Fruit fly (Drosophila melanogaster): Measurements from ENCODE around the gene gudu.

gudu gene

DNA sequence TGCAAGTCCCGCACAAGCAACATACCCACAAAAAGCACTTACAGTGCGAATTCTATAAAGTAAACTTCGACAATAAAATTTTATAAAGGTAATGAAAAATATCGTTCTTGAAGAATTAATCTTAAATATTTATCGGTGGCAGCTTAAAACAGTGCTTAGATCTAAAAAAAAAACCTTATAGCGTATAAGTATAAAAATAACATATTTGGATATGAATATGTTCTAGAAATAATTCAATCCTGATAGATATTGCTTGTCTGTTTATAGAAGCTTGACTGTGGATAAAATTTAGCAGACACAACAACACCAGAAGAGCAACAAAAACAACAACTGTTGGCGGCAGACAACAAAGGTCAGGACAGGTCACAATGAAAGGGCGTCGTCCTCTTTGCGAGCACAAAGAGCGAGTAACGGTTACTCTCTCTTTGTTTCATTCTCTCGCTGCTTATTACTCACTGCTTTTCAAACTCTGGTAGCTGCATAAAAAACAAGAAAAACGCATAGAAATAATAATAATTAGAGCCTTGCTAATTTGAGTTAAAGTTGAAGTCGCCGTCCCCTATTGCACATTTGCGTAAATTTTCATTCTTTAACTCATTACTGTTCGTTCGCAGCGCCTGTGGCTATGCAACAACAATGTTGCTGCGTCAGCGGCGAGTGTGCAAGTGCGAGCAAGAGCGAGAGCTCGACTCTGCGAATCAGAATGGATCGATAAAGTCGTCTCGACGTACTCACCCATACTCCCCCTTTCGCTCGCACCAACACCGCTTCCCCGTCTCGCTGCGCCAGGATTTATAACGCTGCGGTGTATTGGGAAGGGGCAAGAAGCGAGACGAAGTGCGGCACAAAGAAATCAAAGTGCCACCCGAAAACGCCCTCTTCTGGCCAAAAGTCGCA is 31.3 kb downstream of the gudu start:
- no peak for TF ChIP-seq Dll (optimal IDR thresholded peaks at IDR 0.05)
- TF ChIP-seq EcR (GFP tag; optimal IDR thresholded peaks at IDR 0.05), result peak; percentile 38 to 85
- TF ChIP-seq usp (GFP tag; optimal IDR thresholded peaks at IDR 0.05), result no peak
- TF ChIP-seq CG8478 (optimal IDR thresholded peaks at IDR 0.05), result no peak

DNA sequence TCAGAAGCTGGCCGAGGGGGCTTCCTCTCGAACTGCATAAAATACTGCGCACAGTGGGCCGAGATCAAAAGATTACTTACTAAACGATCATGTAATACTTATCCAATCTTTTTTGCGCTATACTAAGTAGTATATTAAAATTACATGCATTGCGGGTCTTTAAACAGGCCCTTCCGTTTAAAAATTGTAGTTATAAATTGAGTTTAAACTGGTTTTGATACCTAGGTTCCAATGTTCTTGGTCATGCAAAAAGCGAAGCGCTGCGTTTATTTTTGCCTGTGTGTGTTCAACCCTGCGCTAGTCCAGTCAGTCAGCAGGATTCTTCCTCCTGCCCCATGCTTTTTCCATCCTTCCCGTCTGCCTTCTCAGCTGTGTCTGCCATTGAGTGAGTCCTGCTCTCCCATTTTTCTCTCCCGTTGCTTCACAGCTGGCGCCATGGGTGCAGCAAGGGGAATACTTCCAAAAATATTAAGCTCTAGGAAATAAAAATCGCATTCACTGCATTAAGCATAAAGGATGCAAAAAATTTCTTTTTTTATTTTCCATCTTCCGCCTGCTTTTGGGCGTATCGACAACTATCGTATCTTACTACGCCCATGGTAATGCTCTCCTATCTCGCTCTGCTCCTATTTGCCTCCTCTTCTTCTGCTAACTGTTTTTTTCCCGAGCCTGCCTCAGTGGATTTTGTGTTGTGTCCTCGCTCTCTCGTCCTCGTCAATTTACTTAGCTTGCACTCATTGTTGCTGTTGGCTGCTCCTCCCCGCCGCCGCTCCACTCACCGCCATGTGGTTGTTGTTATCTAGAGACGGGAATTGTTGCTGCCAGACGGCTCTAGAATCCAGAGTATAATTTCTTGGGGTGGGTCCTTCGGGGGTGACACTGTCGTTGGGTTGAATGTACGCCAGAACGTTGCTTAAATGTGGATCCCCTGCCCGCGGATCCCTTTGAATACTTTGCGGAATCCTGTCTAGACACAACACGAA is 32.3 kb downstream of the gudu start:
- TF ChIP-seq pan (optimal IDR thresholded peaks at IDR 0.05) (no peak), psq (optimal IDR thresholded peaks at IDR 0.05) (no peak), EcR (GFP tag; optimal IDR thresholded peaks at IDR 0.05) (peak in 1 of 2 experiments; percentile 8)

DNA sequence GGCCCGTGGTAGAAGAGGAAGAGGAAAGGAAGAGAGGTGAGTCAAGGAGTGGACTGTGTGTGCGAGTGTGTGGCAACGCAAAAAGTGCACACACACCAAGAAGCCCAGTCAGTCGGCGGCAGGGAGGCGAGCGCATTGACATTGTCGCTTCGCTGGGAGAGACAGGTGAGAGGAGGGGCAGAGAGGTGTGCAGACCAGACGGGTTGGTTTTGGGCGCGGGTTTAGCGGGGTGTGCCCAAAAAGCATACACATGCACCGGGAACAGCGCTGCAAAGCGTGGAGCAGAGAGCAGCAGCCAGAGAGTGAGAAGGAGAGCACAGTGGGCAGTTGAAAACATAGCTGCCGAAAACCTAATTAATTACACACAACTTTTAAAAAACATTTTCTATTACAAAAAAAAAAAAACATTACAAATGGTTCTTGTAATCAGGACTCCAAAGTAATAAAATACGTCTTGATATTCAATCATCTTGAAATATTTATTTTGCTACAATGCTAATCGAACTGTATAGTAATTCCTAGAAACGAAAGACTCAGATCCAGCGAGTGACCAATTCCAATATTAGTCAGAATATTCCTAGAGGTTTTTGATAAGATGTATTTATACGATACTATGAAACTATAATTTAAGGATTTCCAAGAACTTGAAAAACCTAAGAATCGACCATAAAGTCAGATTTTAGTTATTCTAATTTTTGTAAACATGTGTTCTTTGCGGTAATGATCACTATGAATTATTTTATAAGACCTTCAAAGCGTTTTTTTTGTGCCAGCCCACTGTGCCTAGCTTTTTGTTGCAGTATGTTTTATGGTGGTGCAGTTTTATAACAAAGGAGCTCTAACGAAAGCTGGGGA is 34.3 kb downstream of the gudu start:
- TF ChIP-seq pan (optimal IDR thresholded peaks at IDR 0.05) (no peak), usp (GFP tag; optimal IDR thresholded peaks at IDR 0.05) (no peak), EcR (GFP tag; optimal IDR thresholded peaks at IDR 0.05) (peak; percentile 92 to 99), Dll (optimal IDR thresholded peaks at IDR 0.05) (peak; percentile 44)

DNA sequence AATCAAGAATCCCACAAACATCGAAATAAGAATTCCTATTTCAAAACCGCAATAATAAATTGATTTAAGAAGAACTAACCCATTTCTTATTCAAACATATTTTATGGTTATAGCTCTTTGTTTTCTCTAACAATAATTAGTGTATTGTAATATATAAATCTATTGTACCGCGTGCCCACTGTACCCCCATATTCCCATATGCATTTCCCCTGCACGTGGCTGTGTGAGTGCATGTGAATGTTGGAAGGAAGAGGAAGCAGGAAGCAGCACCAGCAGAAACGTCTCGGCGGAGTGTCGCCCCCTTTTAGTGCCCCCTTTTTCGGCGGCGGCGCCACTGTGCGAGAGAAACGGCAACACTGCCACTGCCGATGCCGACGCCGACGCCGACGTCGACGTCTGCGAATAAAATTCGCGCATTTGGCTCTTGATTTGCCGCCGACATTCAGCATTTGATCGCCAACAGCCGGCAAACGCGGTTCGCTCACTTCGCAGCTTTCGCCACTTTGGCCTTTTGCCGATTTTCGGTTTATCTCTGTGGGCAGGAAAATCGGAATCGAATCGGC is 35.1 kb downstream of the gudu start:
- TF ChIP-seq EcR (GFP tag; optimal IDR thresholded peaks at IDR 0.05), result peak in 1 of 2 experiments; percentile 6
- TF ChIP-seq Dll (optimal IDR thresholded peaks at IDR 0.05), result no peak

DNA sequence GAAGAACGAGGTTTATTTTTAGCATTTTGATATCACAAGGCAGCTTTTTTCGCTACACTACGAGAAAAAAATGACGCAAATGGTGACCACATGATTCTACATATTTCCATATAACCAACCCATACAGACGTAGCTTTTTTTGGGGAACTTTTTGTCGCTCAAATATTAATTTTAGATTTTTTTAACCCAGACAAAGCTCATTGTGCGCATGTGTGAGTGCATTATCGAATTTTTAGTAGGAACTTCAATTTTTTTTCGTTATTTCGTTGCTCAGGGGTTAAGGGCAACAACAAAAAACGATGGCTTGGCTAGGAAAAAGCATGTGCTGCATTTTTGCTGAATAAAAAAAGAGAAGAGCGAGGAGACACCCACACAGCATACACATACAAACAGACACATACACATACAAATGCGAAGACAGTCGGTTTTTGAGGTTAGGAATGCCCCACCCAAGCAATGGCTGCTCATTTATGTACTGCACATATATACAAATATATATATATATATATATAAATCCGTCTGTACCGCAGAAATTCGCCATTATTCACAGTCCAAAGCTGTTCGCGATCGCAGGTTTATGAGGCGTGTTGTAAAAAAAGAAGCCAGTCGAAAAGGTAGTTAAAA is 36.1 kb downstream of the gudu start:
- TF ChIP-seq Dll (optimal IDR thresholded peaks at IDR 0.05) (no peak), CG8478 (optimal IDR thresholded peaks at IDR 0.05) (peak; percentile 16)

DNA sequence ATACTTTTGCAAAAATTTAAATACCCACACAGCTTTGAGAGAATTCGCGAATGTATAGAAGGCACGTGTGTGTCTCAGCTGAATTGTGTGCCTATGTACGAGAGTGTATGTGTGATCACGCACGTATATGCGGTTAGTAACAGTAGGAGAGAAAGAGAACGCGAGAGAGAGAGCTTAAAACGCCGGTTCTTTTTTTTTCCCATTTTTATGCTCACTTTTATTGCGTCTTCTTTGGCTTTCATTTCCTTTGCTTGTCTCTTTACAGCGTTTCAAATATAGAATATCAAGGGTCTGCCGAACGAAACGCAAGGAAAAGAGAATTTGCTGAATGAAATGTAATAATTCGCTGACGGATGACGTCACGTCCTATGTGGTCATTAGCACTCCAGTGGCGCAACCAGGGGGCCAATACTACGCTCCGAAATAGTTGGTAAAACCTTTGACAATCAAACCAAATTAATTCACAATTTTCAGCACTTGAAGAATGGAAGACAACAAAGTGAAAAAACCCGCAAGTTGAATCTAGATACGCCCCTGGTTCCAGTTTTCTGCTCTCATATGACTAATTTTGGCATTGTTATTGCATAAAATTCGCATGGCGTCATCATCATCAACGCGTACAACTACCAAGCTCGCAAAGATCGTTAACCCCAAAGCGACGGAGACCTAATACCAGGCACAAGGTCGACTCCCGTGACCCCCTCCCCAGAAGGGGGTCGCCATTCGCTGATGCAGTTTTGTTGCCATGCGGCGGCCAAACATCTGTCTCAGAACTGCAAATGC is 36.8 kb downstream of the gudu start:
- TF ChIP-seq Dll (optimal IDR thresholded peaks at IDR 0.05), result no peak
- peak in 1 of 2 experiments; percentile 64 for TF ChIP-seq EcR (GFP tag; optimal IDR thresholded peaks at IDR 0.05)
- TF ChIP-seq CG8478 (optimal IDR thresholded peaks at IDR 0.05), result no peak
- no peak for TF ChIP-seq pan (optimal IDR thresholded peaks at IDR 0.05)
- no peak for TF ChIP-seq usp (GFP tag; optimal IDR thresholded peaks at IDR 0.05)
- peak; percentile 19 for TF ChIP-seq psq (optimal IDR thresholded peaks at IDR 0.05)

DNA sequence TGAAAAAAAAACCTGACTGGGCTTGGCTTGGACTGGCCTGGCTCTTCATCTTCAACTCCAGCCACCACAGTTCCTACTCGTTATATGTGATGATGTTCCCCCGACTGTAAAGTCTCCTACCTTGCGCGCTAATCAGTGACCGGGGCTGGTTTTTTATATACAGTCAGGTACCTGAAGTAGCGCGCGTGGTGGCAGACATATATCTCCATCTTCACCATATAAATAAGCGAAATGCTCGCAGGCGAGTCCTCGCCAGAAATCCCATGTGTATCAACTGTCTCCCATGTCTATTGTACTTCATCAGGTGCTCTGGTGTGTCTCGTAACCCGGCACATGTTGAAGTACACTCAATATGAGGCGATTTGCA is 37.4 kb downstream of the gudu start:
- TF ChIP-seq pan (optimal IDR thresholded peaks at IDR 0.05), result no peak
- no peak for TF ChIP-seq usp (GFP tag; optimal IDR thresholded peaks at IDR 0.05)
- no peak for TF ChIP-seq CG8478 (optimal IDR thresholded peaks at IDR 0.05)
- TF ChIP-seq psq (optimal IDR thresholded peaks at IDR 0.05), result no peak
- TF ChIP-seq EcR (GFP tag; optimal IDR thresholded peaks at IDR 0.05), result no peak
- no peak for TF ChIP-seq Dll (optimal IDR thresholded peaks at IDR 0.05)

DNA sequence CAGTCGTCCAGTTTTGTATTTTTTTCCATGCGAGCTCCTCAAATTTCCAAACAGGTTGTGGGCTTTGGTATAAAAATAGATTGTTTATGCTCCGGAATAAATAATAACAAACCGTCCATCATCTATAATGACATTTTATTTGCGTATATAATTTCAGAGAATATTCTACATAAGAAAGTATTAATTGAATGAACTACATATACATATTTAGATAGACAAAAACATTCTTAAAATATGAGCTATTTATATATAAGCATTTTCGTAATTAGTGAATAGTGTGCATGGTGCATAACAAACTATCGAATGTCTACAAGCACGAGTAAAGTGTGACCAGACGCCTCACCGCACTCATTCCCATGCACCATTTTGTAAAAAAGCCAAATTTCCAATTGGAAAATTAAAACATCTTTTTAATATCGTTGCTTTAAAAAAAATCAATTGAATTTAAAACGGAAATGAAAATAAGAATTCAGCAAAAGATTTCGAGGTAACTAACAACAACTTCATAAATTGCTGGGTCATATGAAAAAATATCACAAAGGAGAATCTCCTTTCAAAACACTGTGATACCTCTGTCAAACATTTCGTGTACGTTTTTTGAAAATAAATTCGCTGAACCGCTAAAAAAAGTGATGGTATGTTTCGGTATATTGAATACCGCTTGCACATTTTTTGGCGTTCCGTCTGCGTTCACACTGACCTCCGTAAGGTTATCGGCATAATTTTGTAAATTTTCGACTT is 38.2 kb downstream of the gudu start, which contains the start of gene muc:
TSS of gene muc (plus strand) at position 541 of the 741 bp plus-strand sequence.
- no peak for TF ChIP-seq EcR (GFP tag; optimal IDR thresholded peaks at IDR 0.05)
- TF ChIP-seq pan (optimal IDR thresholded peaks at IDR 0.05), result no peak
- TF ChIP-seq Dll (optimal IDR thresholded peaks at IDR 0.05), result no peak
- no peak for TF ChIP-seq psq (optimal IDR thresholded peaks at IDR 0.05)
- no peak for TF ChIP-seq CG8478 (optimal IDR thresholded peaks at IDR 0.05)
- no peak for TF ChIP-seq usp (GFP tag; optimal IDR thresholded peaks at IDR 0.05)

DNA sequence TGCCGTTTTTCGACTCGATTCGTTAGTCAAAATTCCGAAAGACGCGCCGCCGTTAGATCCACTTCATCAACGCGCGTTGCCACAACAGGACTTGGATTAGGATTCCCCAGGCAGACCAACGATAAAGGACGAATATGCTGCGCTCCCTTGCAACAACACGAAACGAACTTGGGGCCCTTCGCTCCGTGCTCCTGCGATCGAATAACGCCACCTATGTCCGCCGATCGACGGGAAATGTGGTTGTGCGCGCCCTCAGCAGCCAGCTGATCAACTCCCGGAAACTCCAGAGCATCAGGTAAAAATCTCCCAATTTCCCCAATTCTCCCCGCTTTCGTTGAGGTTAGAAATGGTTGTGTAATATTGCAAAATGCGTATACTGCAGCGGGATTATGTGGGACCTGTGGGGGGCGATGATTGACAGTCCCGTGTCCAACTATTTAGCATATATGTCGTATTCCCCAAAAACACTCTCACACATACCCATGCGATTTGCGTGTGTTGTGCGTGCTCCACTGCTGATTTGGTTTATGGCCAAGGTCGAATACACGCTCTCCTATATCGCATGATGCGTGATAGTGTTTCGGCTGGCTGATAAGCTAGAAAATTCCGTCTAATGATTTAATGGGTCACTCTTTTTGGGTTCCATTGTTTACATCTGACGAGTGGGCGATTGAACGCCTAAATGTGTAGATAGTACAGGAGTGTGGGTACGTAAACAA is 38.9 kb downstream of the gudu start:
- TF ChIP-seq EcR (GFP tag; optimal IDR thresholded peaks at IDR 0.05), result no peak
- TF ChIP-seq usp (GFP tag; optimal IDR thresholded peaks at IDR 0.05), result no peak
- no peak for TF ChIP-seq psq (optimal IDR thresholded peaks at IDR 0.05)
- no peak for TF ChIP-seq Dll (optimal IDR thresholded peaks at IDR 0.05)
- TF ChIP-seq pan (optimal IDR thresholded peaks at IDR 0.05), result no peak
- TF ChIP-seq CG8478 (optimal IDR thresholded peaks at IDR 0.05), result no peak
